Worm (Caenorhabditis elegans) whole organism, L1 larva: ENCODE data around the gene twk-6.

Experiments used
- C34B4.2 ChIP-seq: sonication (generic microtip); optimal IDR thresholded peaks from 2 replicates; lab custom pipeline; 2017; ENCODE audit warnings: mild to moderate bottlenecking, missing genetic modification characterization, missing compliant biosample characterization
- lin-13 ChIP-seq: fragments of 150-350 bp; optimal IDR thresholded peaks from 2 replicates; lab custom pipeline; 2014; ENCODE audit warnings: missing biosample characterization, missing genetic modification reagents, missing genetic modification characterization
- lin-39 ChIP-seq: fragments of 150-350 bp; optimal IDR thresholded peaks from 2 replicates; lab custom pipeline; 2014; ENCODE audit warnings: missing biosample characterization, missing genetic modification reagents, missing genetic modification characterization
- nhr-84 ChIP-seq: sonication (generic microtip); optimal IDR thresholded peaks from 2 replicates; lab custom pipeline; 2017; ENCODE audit warnings: missing biosample characterization, missing genetic modification characterization
- tlp-1 ChIP-seq: fragments of 150-350 bp; optimal IDR thresholded peaks from 2 replicates; lab custom pipeline; 2014; ENCODE audit warnings: missing biosample characterization, missing genetic modification characterization

ce11 chrIII:4715088-4715487 is 27.6 kb upstream of the twk-6 start, which contains the start of gene him-18:
- TF ChIP-seq nhr-84 (tag; lab: Kevin White, UChicago) (no peak), lin-13 (no peak), tlp-1 (tag; lab: Kevin White, UChicago) (no peak), lin-39 (tag; lab: Kevin White, UChicago) (no peak), C34B4.2 (no peak)
